Fruit fly (Drosophila melanogaster) whole organism, adult: ENCODE data around the gene wuho.

ENCODE experiments used
- CG11617 ChIP-seq: fragments of 200-800 bp; sonication (Bioruptor generic); optimal IDR thresholded peaks from 2 replicates; lab custom pipeline; 2017; ENCODE audit warnings: mild to moderate bottlenecking, missing biosample characterization, missing genetic modification reagents, missing genetic modification characterization
- CG12768 ChIP-seq: fragments of 200-800 bp; sonication (Bioruptor generic); optimal IDR thresholded peaks from 2 replicates; lab custom pipeline; 2017; ENCODE audit warnings: missing biosample characterization, missing genetic modification characterization, mild to moderate bottlenecking, moderate library complexity, missing genetic modification reagents
- CG14711 ChIP-seq: fragments of 200-800 bp; sonication (Bioruptor generic); optimal IDR thresholded peaks from 2 replicates; lab custom pipeline; 2018; ENCODE audit warnings: missing biosample characterization, mild to moderate bottlenecking, missing genetic modification characterization, moderate library complexity
- CG1620 ChIP-seq: fragments of 200-800 bp; sonication (Bioruptor generic); optimal IDR thresholded peaks from 2 replicates; lab custom pipeline; 2016; ENCODE audit warnings: missing biosample characterization, missing genetic modification characterization
- Clk ChIP-seq: fragments of 200-800 bp; sonication (Bioruptor generic); optimal IDR thresholded peaks from 2 replicates; lab custom pipeline; 2017; ENCODE audit warnings: missing biosample characterization, missing genetic modification characterization
- Crg-1 ChIP-seq: fragments of 200-800 bp; sonication (Bioruptor generic); optimal IDR thresholded peaks from 2 replicates; lab custom pipeline; 2016; ENCODE audit warnings: missing biosample characterization, missing genetic modification characterization
- Hr96 ChIP-seq: fragments of 200-800 bp; sonication (Bioruptor generic); optimal IDR thresholded peaks from 2 replicates; lab custom pipeline; 2016; ENCODE audit warnings: missing biosample characterization, missing genetic modification characterization
- bab1 ChIP-seq: fragments of 200-800 bp; sonication (Bioruptor generic); optimal IDR thresholded peaks from 3 replicates; lab custom pipeline; 2019; ENCODE audit warnings: missing biosample characterization, mild to moderate bottlenecking, missing genetic modification characterization, moderate library complexity
- cic ChIP-seq: fragments of 200-800 bp; sonication (Bioruptor generic); optimal IDR thresholded peaks from 2 replicates; lab custom pipeline; 2017; ENCODE audit warnings: missing biosample characterization, mild to moderate bottlenecking, missing genetic modification characterization, moderate library complexity
- cnc ChIP-seq, 2 experiments: fragments of >200 bp; optimal IDR thresholded peaks; 2 replicates each; lab custom pipeline; 2017
- kay ChIP-seq: fragments of 200-800 bp; sonication (Bioruptor generic); peaks from one replicate; lab custom pipeline; 2016; ENCODE audit warnings: missing biosample characterization, missing genetic modification characterization, borderline replicate concordance
- ovo ChIP-seq: fragments of 200-800 bp; sonication (Bioruptor generic); optimal IDR thresholded peaks from 2 replicates; lab custom pipeline; 2016; ENCODE audit warnings: missing biosample characterization, missing genetic modification characterization

- TF ChIP-seq CG1620 (GFP tag; lab: Kevin White, UChicago) (no peak), cic (GFP tag; lab: Kevin White, UChicago) (no peak), cnc (optimal IDR thresholded peaks at IDR 0.05; lab: Kevin White, UChicago) (no peak), Hr96 (GFP tag; lab: Kevin White, UChicago) (no peak), Clk (GFP tag; lab: Kevin White, UChicago) (no peak), CG12768 (no peak), Crg-1 (GFP tag; lab: Kevin White, UChicago) (no peak), CG11617 (GFP tag; lab: Kevin White, UChicago) (no peak), CG14711 (tag; lab: Kevin White, UChicago) (no peak), kay (no peak), ovo (GFP tag; lab: Kevin White, UChicago) (no peak), bab1 (no peak)
Measured at dm6 chrX:6305317-6305716, 17.4 kb downstream of the wuho start.
